Fruit fly (Drosophila melanogaster) whole organism, prepupa: ENCODE data around the gene CG13067.

Experiments
- Blimp-1 ChIP-seq: fragments of 200-800 bp; sonication (Bioruptor generic); optimal IDR thresholded peaks from 3 replicates; lab custom pipeline; 2017; ENCODE audit warnings: missing biosample characterization, missing genetic modification characterization, mild to moderate bottlenecking, moderate library complexity, missing genetic modification reagents
- CG10631 ChIP-seq: fragments of 200-800 bp; sonication (Bioruptor generic); optimal IDR thresholded peaks from 2 replicates; lab custom pipeline; 2016; ENCODE audit warnings: missing biosample characterization, missing genetic modification characterization
- CG10669 ChIP-seq: fragments of 200-800 bp; sonication (Bioruptor generic); optimal IDR thresholded peaks from 3 replicates; lab custom pipeline; 2018; ENCODE audit warnings: missing biosample characterization, mild to moderate bottlenecking, missing genetic modification characterization, moderate library complexity
- CG11294 ChIP-seq: fragments of 200-800 bp; sonication (Bioruptor generic); IDR thresholded peaks from 2 replicates; pipeline ENCODE4 v1.3.6; 2022; ENCODE audit warnings: missing biosample characterization, missing genetic modification characterization
- CG11762 ChIP-seq: fragments of 200-800 bp; sonication (Bioruptor generic); optimal IDR thresholded peaks from 3 replicates; lab custom pipeline; 2016; ENCODE audit warnings: missing biosample characterization, missing genetic modification characterization; ENCODE audit not compliant: insufficient read depth
- CG11902 ChIP-seq: fragments of 200-800 bp; sonication (Bioruptor generic); optimal IDR thresholded peaks from 3 replicates; lab custom pipeline; 2016; ENCODE audit warnings: missing biosample characterization, missing genetic modification characterization
- CG15336 ChIP-seq: fragments of 200-800 bp; sonication (Bioruptor generic); IDR thresholded peaks from 2 replicates; pipeline ENCODE4 v1.3.6; 2022; ENCODE audit warnings: missing biosample characterization, missing genetic modification characterization
- CG1621 ChIP-seq: fragments of 200-800 bp; sonication (Bioruptor generic); optimal IDR thresholded peaks from 3 replicates; lab custom pipeline; 2018; ENCODE audit warnings: missing biosample characterization, mild to moderate bottlenecking, missing genetic modification characterization
- CG16779 ChIP-seq: fragments of 200-800 bp; sonication (Bioruptor generic); optimal IDR thresholded peaks from 3 replicates; lab custom pipeline; 2017; ENCODE audit warnings: missing biosample characterization, mild to moderate bottlenecking, missing genetic modification characterization
- CG31627 ChIP-seq: fragments of 200-800 bp; sonication (Bioruptor generic); optimal IDR thresholded peaks from 3 replicates; lab custom pipeline; 2016; ENCODE audit warnings: missing biosample characterization, missing genetic modification characterization
- CG32006 ChIP-seq: fragments of 200-800 bp; sonication (Bioruptor generic); optimal IDR thresholded peaks from 3 replicates; lab custom pipeline; 2017; ENCODE audit warnings: missing biosample characterization, mild to moderate bottlenecking, missing genetic modification characterization
- CG34406 ChIP-seq: fragments of 200-800 bp; sonication (Bioruptor generic); optimal IDR thresholded peaks from 3 replicates; lab custom pipeline; 2016; ENCODE audit warnings: missing biosample characterization, missing genetic modification characterization
- CG6163 ChIP-seq: fragments of 200-800 bp; sonication (Bioruptor generic); IDR thresholded peaks from 3 replicates; pipeline ENCODE4 v1.3.6; 2022; ENCODE audit warnings: missing biosample characterization, missing genetic modification characterization
- CG6276 ChIP-seq: fragments of 200-800 bp; sonication (Bioruptor generic); optimal IDR thresholded peaks from 2 replicates; lab custom pipeline; 2017; ENCODE audit warnings: missing biosample characterization, mild to moderate bottlenecking, missing genetic modification characterization
- CG6792 ChIP-seq: fragments of 200-800 bp; sonication (Bioruptor generic); optimal IDR thresholded peaks from 3 replicates; lab custom pipeline; 2016; ENCODE audit warnings: missing biosample characterization, missing genetic modification characterization
- CG6808 ChIP-seq: fragments of 200-800 bp; sonication (Bioruptor generic); optimal IDR thresholded peaks from 3 replicates; lab custom pipeline; 2017; ENCODE audit warnings: missing biosample characterization, missing genetic modification characterization, mild to moderate bottlenecking, moderate library complexity, missing genetic modification reagents
- CG8319 ChIP-seq: fragments of 200-800 bp; sonication (Bioruptor generic); optimal IDR thresholded peaks from 3 replicates; lab custom pipeline; 2016; ENCODE audit warnings: missing biosample characterization, missing genetic modification characterization
- CG8632 ChIP-seq: fragments of 200-800 bp; sonication (Bioruptor generic); optimal IDR thresholded peaks from 3 replicates; lab custom pipeline; 2016; ENCODE audit warnings: missing biosample characterization, missing genetic modification characterization
- CG9139 ChIP-seq: fragments of 200-800 bp; sonication (Bioruptor generic); optimal IDR thresholded peaks from 3 replicates; lab custom pipeline; 2017; ENCODE audit warnings: missing biosample characterization, mild to moderate bottlenecking, missing genetic modification characterization
- Eip75B ChIP-seq: fragments of 200-800 bp; sonication (Bioruptor generic); optimal IDR thresholded peaks from 3 replicates; lab custom pipeline; 2016; ENCODE audit warnings: missing biosample characterization, missing genetic modification characterization
- Eip78C ChIP-seq: fragments of 200-800 bp; sonication (Bioruptor generic); peaks from one replicate; lab custom pipeline; 2016; ENCODE audit warnings: missing biosample characterization, missing genetic modification characterization
- Ets96B ChIP-seq: fragments of 200-800 bp; optimal IDR thresholded peaks from 2 replicates; lab custom pipeline; 2019; ENCODE audit warnings: missing biosample characterization, mild to moderate bottlenecking, missing genetic modification characterization, moderate library complexity
- Gug ChIP-seq: fragments of 200-800 bp; sonication (Bioruptor generic); IDR thresholded peaks from 2 replicates; pipeline ENCODE4 v1.3.6; 2022; ENCODE audit warnings: missing biosample characterization, missing genetic modification characterization
- Hr38 ChIP-seq: sonication (Bioruptor generic); optimal IDR thresholded peaks from 2 replicates; lab custom pipeline; 2016; ENCODE audit warnings: missing biosample characterization, missing genetic modification characterization
- Hr4 ChIP-seq: fragments of 200-800 bp; sonication (Bioruptor generic); optimal IDR thresholded peaks from 3 replicates; lab custom pipeline; 2016; ENCODE audit warnings: missing biosample characterization, missing genetic modification characterization
- Lpt ChIP-seq: fragments of 200-800 bp; sonication (Bioruptor generic); optimal IDR thresholded peaks from 3 replicates; lab custom pipeline; 2016; ENCODE audit warnings: missing biosample characterization, missing genetic modification characterization
- OdsH ChIP-seq: fragments of 200-800 bp; sonication (Bioruptor generic); optimal IDR thresholded peaks from 3 replicates; lab custom pipeline; 2016; ENCODE audit warnings: missing biosample characterization, missing genetic modification characterization
- Smox ChIP-seq: fragments of 200-800 bp; sonication (Bioruptor generic); optimal IDR thresholded peaks from 3 replicates; lab custom pipeline; 2016; ENCODE audit warnings: missing biosample characterization, missing genetic modification characterization
- Sox102F ChIP-seq: fragments of 200-800 bp; sonication (Bioruptor generic); optimal IDR thresholded peaks from 2 replicates; lab custom pipeline; 2016; ENCODE audit warnings: missing biosample characterization, mild to moderate bottlenecking, missing genetic modification characterization
- Sox14 ChIP-seq: fragments of 200-800 bp; sonication (Bioruptor generic); optimal IDR thresholded peaks from 3 replicates; lab custom pipeline; 2016; ENCODE audit warnings: missing biosample characterization, missing genetic modification characterization
- Sox15 ChIP-seq: fragments of 200-800 bp; sonication (Bioruptor generic); optimal IDR thresholded peaks from 3 replicates; lab custom pipeline; 2016; ENCODE audit warnings: missing biosample characterization, missing genetic modification characterization
- achi ChIP-seq: fragments of 200-800 bp; sonication (Bioruptor generic); optimal IDR thresholded peaks from 3 replicates; lab custom pipeline; 2016; ENCODE audit warnings: missing biosample characterization, missing genetic modification characterization
- cyc ChIP-seq: fragments of 200-800 bp; sonication (Bioruptor generic); optimal IDR thresholded peaks from 3 replicates; lab custom pipeline; 2016; ENCODE audit warnings: missing biosample characterization, missing genetic modification characterization
- dac ChIP-seq: fragments of 200-800 bp; sonication (Bioruptor generic); optimal IDR thresholded peaks from 2 replicates; lab custom pipeline; 2017; ENCODE audit warnings: missing biosample characterization, mild to moderate bottlenecking, missing genetic modification characterization
- fd85E ChIP-seq: fragments of 200-800 bp; sonication (Bioruptor generic); optimal IDR thresholded peaks from 3 replicates; lab custom pipeline; 2016; ENCODE audit warnings: missing biosample characterization, missing genetic modification characterization
- fkh ChIP-seq: fragments of 200-800 bp; sonication (Bioruptor generic); optimal IDR thresholded peaks from 3 replicates; lab custom pipeline; 2017; ENCODE audit warnings: missing biosample characterization, mild to moderate bottlenecking, missing genetic modification characterization, moderate library complexity
- net ChIP-seq: fragments of 200-800 bp; sonication (Bioruptor generic); optimal IDR thresholded peaks from 3 replicates; lab custom pipeline; 2016; ENCODE audit warnings: missing biosample characterization, missing genetic modification characterization
- pdm3 ChIP-seq: fragments of 200-800 bp; sonication (Bioruptor generic); optimal IDR thresholded peaks from 3 replicates; lab custom pipeline; 2016; ENCODE audit warnings: missing biosample characterization, missing genetic modification characterization
- salr ChIP-seq, 2 experiments: fragments of 200-800 bp; sonication (Bioruptor generic); optimal IDR thresholded peaks; 3 replicates each; lab custom pipeline; 2016 to 2018; ENCODE audit warnings: missing biosample characterization in 2 of 2, missing genetic modification characterization in 2 of 2, mild to moderate bottlenecking in 1 of 2
- spab ChIP-seq: fragments of 200-800 bp; sonication (Bioruptor generic); optimal IDR thresholded peaks from 2 replicates; lab custom pipeline; 2017; ENCODE audit warnings: missing biosample characterization, mild to moderate bottlenecking, missing genetic modification characterization, missing genetic modification reagents
- ss ChIP-seq, 2 experiments: fragments of 200-800 bp; sonication (Bioruptor generic); optimal IDR thresholded peaks; 2 replicates in 1 of 2; 3 replicates in 1 of 2; lab custom pipeline; 2017 to 2018; ENCODE audit warnings: mild to moderate bottlenecking in 2 of 2, missing biosample characterization in 2 of 2, missing genetic modification characterization in 2 of 2, moderate library complexity in 1 of 2
- svp ChIP-seq: fragments of 200-800 bp; sonication (Bioruptor generic); peaks from one replicate; lab custom pipeline; 2016; ENCODE audit warnings: missing biosample characterization, missing genetic modification characterization

Gene CG13067

dm6 chr3L:16303982-16304381 lies 32.9 kb downstream of the CG13067 start, which contains the start of gene CG43249:
Gene CG43249, plus strand, starts transcription at chr3L:16304282.
- TF ChIP-seq Hr4 (GFP tag; lab: Kevin White, UChicago): no peak
- TF ChIP-seq achi (GFP tag; lab: Kevin White, UChicago): no peak
- TF ChIP-seq fkh (GFP tag; lab: Kevin White, UChicago): no peak
- no peak for TF ChIP-seq CG6276 (GFP tag; lab: Kevin White, UChicago)
- TF ChIP-seq spab: no peak
- no peak for TF ChIP-seq Blimp-1 (GFP tag; lab: Kevin White, UChicago)
- no peak for TF ChIP-seq ss (GFP tag; optimal IDR thresholded peaks at IDR 0.05; lab: Kevin White, UChicago)
- no peak for TF ChIP-seq CG16779 (tag; lab: Kevin White, UChicago)
- TF ChIP-seq CG31627 (GFP tag; lab: Kevin White, UChicago): no peak
- no peak for TF ChIP-seq CG1621 (tag; lab: Kevin White, UChicago)
- no peak for TF ChIP-seq Hr38
- TF ChIP-seq fd85E (GFP tag; lab: Kevin White, UChicago): no peak
- TF ChIP-seq OdsH: no peak
- TF ChIP-seq Eip78C: no peak
- no peak for TF ChIP-seq CG32006 (GFP tag; lab: Kevin White, UChicago)
- TF ChIP-seq CG6163 (GFP tag; lab: Robert Waterston, UW): no peak
- TF ChIP-seq CG11294 (GFP tag; lab: Robert Waterston, UW): no peak
- TF ChIP-seq Sox15 (GFP tag; lab: Kevin White, UChicago): no peak
- TF ChIP-seq pdm3 (GFP tag; lab: Kevin White, UChicago): no peak
- no peak for TF ChIP-seq CG11902

DNA sequence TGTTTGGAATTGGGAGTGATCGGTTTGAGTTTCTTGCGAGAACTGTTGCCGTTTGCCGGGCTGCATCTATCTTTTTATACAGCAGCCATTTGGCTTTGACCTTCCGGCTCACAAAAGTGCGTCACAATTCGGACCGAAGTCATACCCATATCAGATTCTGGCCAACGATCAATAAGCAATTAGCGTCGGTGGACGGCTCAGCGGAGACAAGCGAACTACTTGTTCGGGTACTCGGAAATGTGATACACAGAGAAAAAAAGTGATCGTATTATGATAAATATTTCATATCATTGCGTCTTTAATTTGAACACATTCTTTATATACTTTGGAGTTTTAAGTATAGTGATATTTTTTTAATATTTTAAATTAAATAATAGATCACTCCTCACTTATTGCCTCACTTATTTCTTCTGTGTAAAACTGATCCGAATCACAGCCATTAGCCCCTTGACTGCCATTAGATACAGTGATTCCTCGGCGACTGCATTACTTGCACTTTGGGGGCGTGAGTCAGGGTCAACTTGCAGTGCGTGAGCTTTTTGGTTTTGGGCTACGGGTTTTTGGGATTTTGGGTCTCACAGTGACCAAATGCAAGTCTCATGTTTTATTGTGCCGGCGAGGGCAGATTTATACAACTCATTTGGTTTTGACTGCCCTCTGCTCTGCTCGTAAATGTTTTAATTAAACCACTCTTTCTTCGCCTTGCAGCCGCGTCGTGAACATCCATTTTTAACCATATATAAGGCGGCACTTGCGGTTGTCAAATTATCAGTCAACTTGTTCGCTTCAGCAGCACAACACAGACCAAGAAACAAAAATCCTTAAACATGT lies 35.0 kb downstream of the CG13067 start, which contains the start of the genes CG13043 and CG13063:
TSS of gene CG13043 (minus strand) at position 51 of the 831 bp plus-strand sequence.
TSS of gene CG13063 (plus strand) at position 781 of the 831 bp plus-strand sequence.
- peak; percentile 30 for TF ChIP-seq svp
- TF ChIP-seq Lpt: no peak

- no peak for TF ChIP-seq cyc (GFP tag; lab: Kevin White, UChicago)
- no peak for TF ChIP-seq dac (GFP tag; lab: Kevin White, UChicago)
- no peak for TF ChIP-seq CG6276 (GFP tag; lab: Kevin White, UChicago)
- no peak for TF ChIP-seq ss (GFP tag; optimal IDR thresholded peaks at IDR 0.05; lab: Kevin White, UChicago)
- no peak for TF ChIP-seq CG10631 (GFP tag; lab: Kevin White, UChicago)
- TF ChIP-seq OdsH: no peak
- TF ChIP-seq Smox (GFP tag; lab: Kevin White, UChicago): no peak
- no peak for TF ChIP-seq CG8319 (GFP tag; lab: Kevin White, UChicago)
- TF ChIP-seq, all 60 proteins: peak for 0
Observed at dm6 chr3L:16308380-16308779, 37.3 kb downstream of the CG13067 start, which contains the start of gene CG13042. Gene CG13042, minus strand, starts transcription at chr3L:16308480.

dm6 chr3L:16309972-16310371 lies 38.9 kb downstream of the CG13067 start:
- TF ChIP-seq Sox102F (GFP tag; lab: Kevin White, UChicago) (no peak), cyc (GFP tag; lab: Kevin White, UChicago) (no peak), spab (no peak), pdm3 (GFP tag; lab: Kevin White, UChicago) (peak; percentile 36), CG10631 (GFP tag; lab: Kevin White, UChicago) (peak; percentile 59), OdsH (peak; percentile 51), dac (GFP tag; lab: Kevin White, UChicago) (peak; percentile 83), CG11762 (GFP tag; lab: Kevin White, UChicago) (peak; percentile 8), Eip75B (GFP tag; lab: Kevin White, UChicago) (peak; percentile 61), net (GFP tag; lab: Kevin White, UChicago) (peak; percentile 29), CG10669 (GFP tag; lab: Kevin White, UChicago) (no peak), CG15336 (peak; percentile 82), CG16779 (tag; lab: Kevin White, UChicago) (peak; percentile 37), CG8632 (GFP tag; lab: Kevin White, UChicago) (no peak), Smox (GFP tag; lab: Kevin White, UChicago) (no peak), salr (GFP tag; optimal IDR thresholded peaks at IDR 0.05; lab: Kevin White, UChicago) (peak in 1 of 2 experiments; percentile 44), Sox14 (GFP tag; lab: Kevin White, UChicago) (peak; percentile 38), CG9139 (GFP tag; lab: Kevin White, UChicago) (no peak), CG34406 (GFP tag; lab: Kevin White, UChicago) (no peak), Ets96B (no peak), CG11902 (no peak), CG6792 (GFP tag; lab: Kevin White, UChicago) (peak; percentile 50), CG6808 (no peak), Eip78C (peak; percentile 74), Gug (GFP tag; lab: Robert Waterston, UW) (no peak), Sox15 (GFP tag; lab: Kevin White, UChicago) (no peak), CG8319 (GFP tag; lab: Kevin White, UChicago) (no peak)
